Fruit fly (Drosophila melanogaster) whole organism, embryonic: ENCODE data around the gene S6KL.

Experiments used
- Aef1 ChIP-seq: fragments of 200-800 bp; sonication (Bioruptor generic); IDR thresholded peaks from 3 replicates; pipeline ENCODE4 v1.3.6; 2022; ENCODE audit warnings: missing biosample characterization, missing genetic modification characterization
- Atf6 ChIP-seq: fragments of 200-800 bp; sonication (Bioruptor generic); IDR thresholded peaks from 2 replicates; pipeline ENCODE4 v1.3.6; 2022; ENCODE audit warnings: missing biosample characterization, missing genetic modification characterization
- CG12744 ChIP-seq: fragments of 200-800 bp; sonication (Bioruptor generic); optimal IDR thresholded peaks from 2 replicates; lab custom pipeline; 2016; ENCODE audit warnings: missing biosample characterization, missing genetic modification characterization
- CG3838 ChIP-seq: fragments of 200-800 bp; sonication (Bioruptor generic); optimal IDR thresholded peaks from 3 replicates; lab custom pipeline; 2016; ENCODE audit warnings: missing biosample characterization, missing genetic modification characterization
- Deaf1 ChIP-seq: fragments of 200-800 bp; optimal IDR thresholded peaks from 3 replicates; lab custom pipeline; 2019; ENCODE audit warnings: missing biosample characterization, mild to moderate bottlenecking, missing genetic modification characterization, moderate library complexity
- ash1 ChIP-seq: fragments of 200-800 bp; sonication (Bioruptor generic); optimal IDR thresholded peaks from 2 replicates; lab custom pipeline; 2018; ENCODE audit warnings: missing biosample characterization, mild to moderate bottlenecking, missing genetic modification characterization
- tup ChIP-seq: fragments of 200-800 bp; sonication (Bioruptor generic); optimal IDR thresholded peaks from 2 replicates; lab custom pipeline; 2016; ENCODE audit warnings: missing biosample characterization, mild to moderate bottlenecking, missing genetic modification characterization, moderate library complexity

dm6 chrX:18774818-18775343, 13.4 kb upstream of the S6KL start, which contains the start of gene CG6891:
- TF ChIP-seq ash1 (GFP tag; lab: Kevin White, UChicago) (no peak), CG12744 (GFP tag; lab: Kevin White, UChicago) (no peak), tup (GFP tag; lab: Kevin White, UChicago) (no peak), Atf6 (GFP tag; lab: Robert Waterston, UW) (no peak), CG3838 (GFP tag; lab: Kevin White, UChicago) (no peak), Aef1 (GFP tag; lab: Robert Waterston, UW) (no peak), Deaf1 (tag; lab: Kevin White, UChicago) (peak; percentile 97)
